Fruit fly (Drosophila melanogaster): ENCODE measurements around the gene CG31221.

Gene CG31221

DNA sequence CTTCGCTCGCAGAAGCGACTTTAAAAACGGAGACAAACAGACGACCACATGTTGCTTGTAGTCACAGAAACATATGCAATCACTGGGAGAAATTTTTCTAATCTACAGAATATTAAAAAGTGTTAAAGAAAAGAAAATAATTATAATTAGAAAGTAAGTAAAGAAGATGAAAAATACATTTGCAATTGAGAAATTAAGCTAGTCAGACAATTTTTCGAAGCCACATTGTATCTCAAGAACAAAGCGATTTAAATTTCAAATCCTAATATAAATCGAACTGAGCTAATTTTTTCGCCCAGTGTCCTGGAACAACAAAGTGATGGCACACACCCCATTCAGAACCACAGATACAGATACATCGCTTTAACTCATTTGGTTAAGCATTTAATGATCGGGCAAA, 52.8 kb downstream of the CG31221 start (continued):
- TF ChIP-seq Doc2 (GFP tag; IDR thresholded peaks at IDR 0.05) (no peak), CG7745 (tag; optimal IDR thresholded peaks at IDR 0.05) (no peak), NC2β (GFP tag; optimal IDR thresholded peaks at IDR 0.05) (peak; percentile 40), CG2678 (tag; optimal IDR thresholded peaks at IDR 0.05) (peak; percentile 80), CG16813 (GFP tag; IDR thresholded peaks at IDR 0.05; ENCODE audit: partially characterized antibody) (no peak), so (GFP tag; IDR thresholded peaks at IDR 0.05) (no peak), Optix (GFP tag; IDR thresholded peaks at IDR 0.05) (no peak; the same call in 2 of the 3 replicates), Doc3 (GFP tag; IDR thresholded peaks at IDR 0.05; ENCODE audit: partially characterized antibody) (no peak), HLH54F (GFP tag; optimal IDR thresholded peaks at IDR 0.05) (no peak), ap (GFP tag; IDR thresholded peaks at IDR 0.05) (0 out of 2 replicates have a peak, but pooled peaks have one; percentile 4), CG11560 (tag; IDR thresholded peaks at IDR 0.05) (no peak), CG31224 (GFP tag; IDR thresholded peaks at IDR 0.05) (no peak), CG16815 (GFP tag; optimal IDR thresholded peaks at IDR 0.05) (peak; percentile 39), Dfd (GFP tag; optimal IDR thresholded peaks at IDR 0.05) (no peak), CG9437 (GFP tag; optimal IDR thresholded peaks at IDR 0.05) (peak; percentile 29), lmd (GFP tag; IDR thresholded peaks at IDR 0.05) (peak; percentile 59), Gsc (GFP tag; IDR thresholded peaks at IDR 0.05) (no peak), h (optimal IDR thresholded peaks at IDR 0.05) (no peak), sug (tag; optimal IDR thresholded peaks at IDR 0.05) (no peak), run (tag; optimal IDR thresholded peaks at IDR 0.05) (peak; percentile 7), E2f2 (GFP tag; IDR thresholded peaks at IDR 0.05) (no peak), Hr78 (GFP tag; optimal IDR thresholded peaks at IDR 0.05) (peak in 1 of 2 experiments; percentile 57), fru (optimal IDR thresholded peaks at IDR 0.05) (no peak), ATbp (GFP tag; optimal IDR thresholded peaks at IDR 0.05) (peak; percentile 59), ken (GFP tag; IDR thresholded peaks at IDR 0.05) (no peak), bowl (GFP tag; IDR thresholded peaks at IDR 0.05) (no peak), Lim3 (GFP tag; IDR thresholded peaks at IDR 0.05) (no peak), pzg (GFP tag; optimal IDR thresholded peaks at IDR 0.05) (no peak), CG13424 (tag; optimal IDR thresholded peaks at IDR 0.05) (peak; percentile 66), CG7839 (tag; optimal IDR thresholded peaks at IDR 0.05) (peak; percentile 76), ac (GFP tag; optimal IDR thresholded peaks at IDR 0.05) (no peak), CG10654 (GFP tag; optimal IDR thresholded peaks at IDR 0.05) (peak; percentile 17), Sry-δ (GFP tag; optimal IDR thresholded peaks at IDR 0.05) (no peak), chn (GFP tag; optimal IDR thresholded peaks at IDR 0.05) (peak; percentile 57), corto (GFP tag; optimal IDR thresholded peaks at IDR 0.05) (no peak), CG9797 (GFP tag; optimal IDR thresholded peaks at IDR 0.05) (no peak), ham (GFP tag; IDR thresholded peaks at IDR 0.05) (no peak), CG12744 (GFP tag; optimal IDR thresholded peaks at IDR 0.05) (no peak), zfh2 (GFP tag; optimal IDR thresholded peaks at IDR 0.05) (no peak), CG6765 (GFP tag; optimal IDR thresholded peaks at IDR 0.05) (no peak), twi (tag; optimal IDR thresholded peaks at IDR 0.05) (peak; percentile 92), CG34224 (GFP tag; IDR thresholded peaks at IDR 0.05; ENCODE audit: partially characterized antibody) (no peak), Mrtf (GFP tag; IDR thresholded peaks at IDR 0.05) (no peak), CG1602 (GFP tag; optimal IDR thresholded peaks at IDR 0.05) (peak; percentile 53), H15 (GFP tag; IDR thresholded peaks at IDR 0.05) (peak; percentile 30; the same call in 1 of the 3 replicates), Atf6 (GFP tag; IDR thresholded peaks at IDR 0.05) (no peak), CG11695 (GFP tag; IDR thresholded peaks at IDR 0.05) (peak; percentile 64; the same call in 1 of the 3 replicates), emc (GFP tag; optimal IDR thresholded peaks at IDR 0.05) (no peak), stc (GFP tag; IDR thresholded peaks at IDR 0.05) (peak; percentile 40; the same call in 1 of the 2 replicates), Bteb2 (GFP tag; optimal IDR thresholded peaks at IDR 0.05) (no peak), CG7786 (GFP tag; optimal IDR thresholded peaks at IDR 0.05) (no peak), Hr3 (GFP tag; optimal IDR thresholded peaks at IDR 0.05) (peak; percentile 47), Hmx (GFP tag; optimal IDR thresholded peaks at IDR 0.05) (no peak)

Data from whole organism, embryonic.